Worm (Caenorhabditis elegans) whole organism, young adult: ENCODE data around the gene T24H10.4.

Experiments used
- F49E8.2 ChIP-seq: sonication (generic microtip); optimal IDR thresholded peaks from 3 replicates; lab custom pipeline; 2017; ENCODE audit warnings: missing genetic modification characterization, mild to moderate bottlenecking, missing compliant biosample characterization, antibody characterized with exemption, moderate library complexity; ENCODE audit not compliant: insufficient read depth
- T26A5.8 ChIP-seq: sonication (generic microtip); optimal IDR thresholded peaks from 2 replicates; lab custom pipeline; 2016; ENCODE audit warnings: missing genetic modification characterization, missing compliant biosample characterization
- attf-3 ChIP-seq: fragments of 200-800 bp; sonication (Bioruptor generic); conservative IDR thresholded peaks from 2 replicates; pipeline ENCODE4 v1.3.6; 2022; ENCODE audit warnings: missing genetic modification reagents, missing genetic modification characterization, missing compliant biosample characterization
- cebp-1 ChIP-seq, 2 experiments: fragments of 200-800 bp in 1 of 2; sonication (Bioruptor generic) in 1 of 2; sonication (generic microtip) in 1 of 2; IDR thresholded peaks in 1 of 2; optimal IDR thresholded peaks in 1 of 2; 2 replicates each; pipeline versions ENCODE4 v1.3.6 to Lab custom; 2017 to 2022; ENCODE audit warnings: missing compliant biosample characterization in 2 of 2, missing genetic modification characterization in 2 of 2, mild to moderate bottlenecking in 1 of 2, missing genetic modification reagents in 1 of 2, moderate library complexity in 1 of 2
- dpl-1 ChIP-seq: fragments of 150-350 bp; optimal IDR thresholded peaks from 2 replicates; lab custom pipeline; 2014; ENCODE audit warnings: missing biosample characterization, missing genetic modification reagents, missing genetic modification characterization
- him-1 ChIP-seq: sonication (generic microtip); optimal IDR thresholded peaks from 2 replicates; lab custom pipeline; 2016; ENCODE audit warnings: missing genotype, missing genetic modification reagents, missing genetic modification characterization, missing compliant biosample characterization
- let-526 ChIP-seq: fragments of 200-800 bp; sonication (Bioruptor generic); IDR thresholded peaks from 2 replicates; pipeline ENCODE4 v1.3.6; 2022; ENCODE audit warnings: missing genetic modification reagents, missing genetic modification characterization, missing compliant biosample characterization
- lin-26 ChIP-seq: fragments of 200-800 bp; sonication (Bioruptor generic); IDR thresholded peaks from 2 replicates; pipeline ENCODE4 v1.3.6; 2022; ENCODE audit warnings: missing genetic modification reagents, missing genetic modification characterization, missing compliant biosample characterization
- lin-35 ChIP-seq, 3 experiments: fragments of 150-350 bp in 2 of 3; sonication (generic microtip) in 1 of 3; optimal IDR thresholded peaks; 2 replicates each; lab custom pipeline; 2014 to 2018; ENCODE audit warnings: missing biosample characterization in 3 of 3, missing genetic modification characterization in 3 of 3, missing genetic modification reagents in 3 of 3
- madf-10 ChIP-seq: sonication (generic microtip); optimal IDR thresholded peaks from 2 replicates; lab custom pipeline; 2016; ENCODE audit warnings: mild to moderate bottlenecking, missing genetic modification characterization, missing compliant biosample characterization
- zfh-2 ChIP-seq: fragments of 200-800 bp; sonication (Bioruptor generic); conservative IDR thresholded peaks from 2 replicates; pipeline ENCODE4 v1.3.6; 2022; ENCODE audit warnings: missing genetic modification reagents, missing genetic modification characterization, missing compliant biosample characterization

- no peak for TF ChIP-seq cebp-1 (GFP tag; IDR thresholded peaks at IDR 0.05; lab: Robert Waterston, UW)
- no peak for TF ChIP-seq cebp-1 (tag; optimal IDR thresholded peaks at IDR 0.05; lab: Kevin White, UChicago)
- TF ChIP-seq lin-26 (GFP tag; lab: Robert Waterston, UW) = no peak
- no peak for TF ChIP-seq dpl-1 (GFP tag; lab: Kevin White, UChicago)
- TF ChIP-seq lin-35 (GFP tag; optimal IDR thresholded peaks at IDR 0.05; lab: Kevin White, UChicago) = no peak
- TF ChIP-seq let-526 (GFP tag; lab: Robert Waterston, UW) = no peak
- no peak for TF ChIP-seq him-1 (tag; lab: Kevin White, UChicago)
- no peak for TF ChIP-seq T26A5.8 (tag; lab: Kevin White, UChicago)
- no peak for TF ChIP-seq zfh-2 (GFP tag; lab: Robert Waterston, UW)
- no peak for TF ChIP-seq F49E8.2 (tag; lab: Kevin White, UChicago)
- TF ChIP-seq madf-10 (tag; lab: Kevin White, UChicago) = no peak
- no peak for TF ChIP-seq attf-3 (GFP tag; lab: Robert Waterston, UW)
Observed at ce11 chrII:9131363-9131762, 22.0 kb downstream of the T24H10.4 start, which contains the start of gene C16D2.1.
